Fruit fly (Drosophila melanogaster) whole organism, embryonic: ENCODE results near the gene rut.
A peak's percentile ranks its signal among the peaks of the same experiment; 100 is the strongest.

ENCODE experiments used
- CG10431 ChIP-seq: fragments of 200-800 bp; sonication (Bioruptor generic); optimal IDR thresholded peaks from 3 replicates; lab custom pipeline; 2018; ENCODE audit warnings: missing biosample characterization, mild to moderate bottlenecking, missing genetic modification characterization
- CG12071 ChIP-seq: fragments of 200-800 bp; sonication (Bioruptor generic); optimal IDR thresholded peaks from 3 replicates; lab custom pipeline; 2018; ENCODE audit warnings: missing biosample characterization, mild to moderate bottlenecking, missing genetic modification characterization
- CG12299 ChIP-seq: fragments of 200-800 bp; sonication (Bioruptor generic); optimal IDR thresholded peaks from 2 replicates; lab custom pipeline; 2018; ENCODE audit warnings: missing biosample characterization, mild to moderate bottlenecking, missing genetic modification characterization
- CG13123 ChIP-seq: fragments of 200-800 bp; sonication (Bioruptor generic); optimal IDR thresholded peaks from 2 replicates; lab custom pipeline; 2016; ENCODE audit warnings: missing biosample characterization, missing genetic modification characterization
- CG14050 ChIP-seq: fragments of 200-800 bp; sonication (Bioruptor generic); IDR thresholded peaks from 3 replicates; pipeline ENCODE4 v1.3.6; 2022; ENCODE audit warnings: missing biosample characterization, missing genetic modification characterization
- CG15073 ChIP-seq: fragments of 200-800 bp; sonication (Bioruptor generic); optimal IDR thresholded peaks from 2 replicates; lab custom pipeline; 2016; ENCODE audit warnings: missing biosample characterization, missing genetic modification characterization
- CG15514 ChIP-seq: fragments of 200-800 bp; sonication (Bioruptor generic); optimal IDR thresholded peaks from 3 replicates; lab custom pipeline; 2017; ENCODE audit warnings: missing biosample characterization, missing genetic modification characterization, mild to moderate bottlenecking, moderate library complexity, missing genetic modification reagents
- CG1647 ChIP-seq: fragments of 200-800 bp; sonication (Bioruptor generic); optimal IDR thresholded peaks from 3 replicates; lab custom pipeline; 2016; ENCODE audit warnings: missing biosample characterization, missing genetic modification characterization
- CG16863 ChIP-seq: fragments of 200-800 bp; sonication (Bioruptor generic); optimal IDR thresholded peaks from 3 replicates; lab custom pipeline; 2016; ENCODE audit warnings: missing biosample characterization, missing genetic modification characterization
- CG17328 ChIP-seq: fragments of 200-800 bp; sonication (Bioruptor generic); IDR thresholded peaks from 2 replicates; pipeline ENCODE4 v1.3.6; 2022; ENCODE audit warnings: missing biosample characterization, missing genetic modification characterization
- CG17385 ChIP-seq: fragments of 200-800 bp; sonication (Bioruptor generic); optimal IDR thresholded peaks from 3 replicates; lab custom pipeline; 2018; ENCODE audit warnings: missing biosample characterization, mild to moderate bottlenecking, missing genetic modification characterization
- CG18599 ChIP-seq: fragments of 200-800 bp; sonication (Bioruptor generic); optimal IDR thresholded peaks from 3 replicates; lab custom pipeline; 2017; ENCODE audit warnings: missing biosample characterization, missing genetic modification characterization, mild to moderate bottlenecking, moderate library complexity, missing genetic modification reagents
- CG2712 ChIP-seq: fragments of 200-800 bp; optimal IDR thresholded peaks from 3 replicates; lab custom pipeline; 2019; ENCODE audit warnings: missing biosample characterization, mild to moderate bottlenecking, missing genetic modification characterization, moderate library complexity
- CG30431 ChIP-seq: fragments of 200-800 bp; sonication (Bioruptor generic); optimal IDR thresholded peaks from 2 replicates; lab custom pipeline; 2017; ENCODE audit warnings: missing biosample characterization, missing genetic modification characterization
- CG32767 ChIP-seq: fragments of 200-800 bp; sonication (Bioruptor generic); IDR thresholded peaks from 2 replicates; pipeline ENCODE4 v1.3.6; 2022; ENCODE audit warnings: missing biosample characterization, missing genetic modification characterization
- CG43689 ChIP-seq: fragments of 200-800 bp; sonication (Bioruptor generic); IDR thresholded peaks from 2 replicates; pipeline ENCODE4 v1.3.6; 2022; ENCODE audit warnings: missing biosample characterization, missing genetic modification characterization
- CG4404 ChIP-seq: fragments of 200-800 bp; sonication (Bioruptor generic); IDR thresholded peaks from 2 replicates; pipeline ENCODE4 v1.3.6; 2022; ENCODE audit warnings: missing biosample characterization, missing genetic modification characterization
- CG5953 ChIP-seq: fragments of 200-800 bp; sonication (Bioruptor generic); IDR thresholded peaks from 2 replicates; pipeline ENCODE4 v1.3.6; 2022; ENCODE audit warnings: missing biosample characterization, missing genetic modification characterization
- CG6175 ChIP-seq: fragments of 200-800 bp; sonication (Bioruptor generic); IDR thresholded peaks from 3 replicates; pipeline ENCODE4 v1.3.6; 2022; ENCODE audit warnings: missing biosample characterization, missing genetic modification characterization
- CG6254 ChIP-seq: fragments of 200-800 bp; sonication (Bioruptor generic); optimal IDR thresholded peaks from 3 replicates; lab custom pipeline; 2017; ENCODE audit warnings: mild to moderate bottlenecking, missing biosample characterization, missing genetic modification reagents, missing genetic modification characterization
- CG8765 ChIP-seq: fragments of 200-800 bp; sonication (Bioruptor generic); IDR thresholded peaks from 2 replicates; pipeline ENCODE4 v1.3.6; 2022; ENCODE audit warnings: missing biosample characterization, missing genetic modification characterization
- D19B ChIP-seq: fragments of 200-800 bp; sonication (Bioruptor generic); optimal IDR thresholded peaks from 2 replicates; lab custom pipeline; 2017; ENCODE audit warnings: missing biosample characterization, mild to moderate bottlenecking, missing genetic modification characterization
- Dbx ChIP-seq: fragments of 200-800 bp; sonication (Bioruptor generic); IDR thresholded peaks from 3 replicates; pipeline ENCODE4 v1.3.6; 2022; ENCODE audit warnings: missing biosample characterization, missing genetic modification characterization
- Gug ChIP-seq: fragments of 200-800 bp; sonication (Bioruptor generic); IDR thresholded peaks from 4 replicates; pipeline ENCODE4 v1.3.6; 2022; ENCODE audit warnings: missing biosample characterization, missing genetic modification characterization
- H2.0 ChIP-seq: fragments of 200-800 bp; sonication (Bioruptor generic); IDR thresholded peaks from 2 replicates; pipeline ENCODE4 v1.3.6; 2022; ENCODE audit warnings: missing biosample characterization, missing genetic modification characterization
- HHEX ChIP-seq: fragments of 200-800 bp; sonication (Bioruptor generic); optimal IDR thresholded peaks from 3 replicates; lab custom pipeline; 2017; ENCODE audit warnings: missing biosample characterization, mild to moderate bottlenecking, missing genetic modification characterization, missing genetic modification reagents
- HLHmδ ChIP-seq: fragments of 200-800 bp; sonication (Bioruptor generic); optimal IDR thresholded peaks from 2 replicates; lab custom pipeline; 2018; ENCODE audit warnings: missing biosample characterization, mild to moderate bottlenecking, missing genetic modification characterization, moderate library complexity
- Hand ChIP-seq: fragments of 200-800 bp; sonication (Bioruptor generic); optimal IDR thresholded peaks from 2 replicates; lab custom pipeline; 2017; ENCODE audit warnings: mild to moderate bottlenecking, missing biosample characterization, missing genetic modification reagents, missing genetic modification characterization
- Hr3 ChIP-seq: fragments of 200-800 bp; sonication (Bioruptor generic); optimal IDR thresholded peaks from 3 replicates; lab custom pipeline; 2016; ENCODE audit warnings: missing biosample characterization, missing genetic modification characterization
- NC2α ChIP-seq: fragments of 200-800 bp; sonication (Bioruptor generic); optimal IDR thresholded peaks from 2 replicates; lab custom pipeline; 2016; ENCODE audit warnings: missing biosample characterization, missing genetic modification characterization
- Nf-YA ChIP-seq: fragments of 200-800 bp; sonication (Bioruptor generic); IDR thresholded peaks from 2 replicates; pipeline ENCODE4 v1.3.6; 2022; ENCODE audit warnings: missing biosample characterization, missing genetic modification characterization
- Nf-YB ChIP-seq: fragments of 200-800 bp; sonication (Bioruptor generic); optimal IDR thresholded peaks from 3 replicates; lab custom pipeline; 2019; ENCODE audit warnings: missing biosample characterization, mild to moderate bottlenecking, missing genetic modification characterization, moderate library complexity
- Oli ChIP-seq: fragments of 200-800 bp; sonication (Bioruptor generic); optimal IDR thresholded peaks from 2 replicates; lab custom pipeline; 2018; ENCODE audit warnings: missing biosample characterization, mild to moderate bottlenecking, missing genetic modification characterization, moderate library complexity
- Ravus ChIP-seq: fragments of 200-800 bp; sonication (Bioruptor generic); IDR thresholded peaks from 2 replicates; pipeline ENCODE4 v1.3.6; 2022; ENCODE audit warnings: missing biosample characterization, missing genetic modification characterization
- Sox100B ChIP-seq: fragments of 200-800 bp; sonication (Bioruptor generic); optimal IDR thresholded peaks from 3 replicates; lab custom pipeline; 2018; ENCODE audit warnings: missing biosample characterization, mild to moderate bottlenecking, missing genetic modification characterization
- Sry-β ChIP-seq: fragments of 200-800 bp; sonication (Bioruptor generic); optimal IDR thresholded peaks from 2 replicates; lab custom pipeline; 2018; ENCODE audit warnings: missing biosample characterization, mild to moderate bottlenecking, missing genetic modification characterization, moderate library complexity
- az2 ChIP-seq: fragments of 200-800 bp; sonication (Bioruptor generic); optimal IDR thresholded peaks from 3 replicates; lab custom pipeline; 2016; ENCODE audit warnings: missing biosample characterization, missing genetic modification characterization
- bab2 ChIP-seq: fragments of 200-800 bp; sonication (Bioruptor generic); optimal IDR thresholded peaks from 2 replicates; lab custom pipeline; 2016; ENCODE audit warnings: missing biosample characterization, missing genetic modification characterization
- corto ChIP-seq: fragments of 200-800 bp; sonication (Bioruptor generic); optimal IDR thresholded peaks from 2 replicates; lab custom pipeline; 2016; ENCODE audit warnings: missing biosample characterization, mild to moderate bottlenecking, missing genetic modification characterization, moderate library complexity
- en ChIP-seq: fragments of 200-800 bp; sonication (Bioruptor generic); optimal IDR thresholded peaks from 2 replicates; lab custom pipeline; 2016; ENCODE audit warnings: missing biosample characterization, missing genetic modification characterization
- fd3F ChIP-seq: fragments of 200-800 bp; sonication (Bioruptor generic); optimal IDR thresholded peaks from 2 replicates; lab custom pipeline; 2018; ENCODE audit warnings: missing biosample characterization, mild to moderate bottlenecking, missing genetic modification characterization, moderate library complexity
- fru ChIP-seq: fragments of >200 bp; optimal IDR thresholded peaks from 2 replicates; lab custom pipeline; 2017
- fu2 ChIP-seq: fragments of 200-800 bp; sonication (Bioruptor generic); optimal IDR thresholded peaks from 2 replicates; lab custom pipeline; 2016; ENCODE audit warnings: missing biosample characterization, missing genetic modification characterization
- jumu ChIP-seq: fragments of 200-800 bp; sonication (Bioruptor generic); optimal IDR thresholded peaks from 3 replicates; lab custom pipeline; 2016; ENCODE audit warnings: missing biosample characterization, missing genetic modification characterization
- kay ChIP-seq: fragments of 200-800 bp; sonication (Bioruptor generic); optimal IDR thresholded peaks from 2 replicates; lab custom pipeline; 2016; ENCODE audit warnings: missing biosample characterization, missing genetic modification characterization
- phol ChIP-seq: fragments of 200-800 bp; sonication (Bioruptor generic); optimal IDR thresholded peaks from 3 replicates; lab custom pipeline; 2018; ENCODE audit warnings: missing biosample characterization, mild to moderate bottlenecking, missing genetic modification characterization, moderate library complexity
- prd ChIP-seq, 3 experiments: fragments of >200 bp in 2 of 3; fragments of 200-800 bp in 1 of 3; sonication (Bioruptor generic) in 1 of 3; optimal IDR thresholded peaks in 2 of 3; IDR thresholded peaks in 1 of 3; 2 replicates in 2 of 3; 3 replicates in 1 of 3; pipeline versions ENCODE4 v1.3.6 to Lab custom; 2017 to 2022; ENCODE audit warnings: missing biosample characterization in 1 of 3, missing genetic modification characterization in 1 of 3
- rib ChIP-seq: fragments of 200-800 bp; sonication (Bioruptor generic); IDR thresholded peaks from 2 replicates; pipeline ENCODE4 v1.3.6; 2022; ENCODE audit warnings: missing biosample characterization, missing genetic modification characterization
- row ChIP-seq: fragments of 200-800 bp; sonication (Bioruptor generic); IDR thresholded peaks from 3 replicates; pipeline ENCODE4 v1.3.6; 2022; ENCODE audit warnings: missing biosample characterization, missing genetic modification characterization
- sr ChIP-seq: fragments of 200-800 bp; sonication (Bioruptor generic); IDR thresholded peaks from 3 replicates; pipeline ENCODE4 v1.3.6; 2022; ENCODE audit warnings: missing biosample characterization, missing genetic modification characterization
- sug ChIP-seq: fragments of 200-800 bp; optimal IDR thresholded peaks from 2 replicates; lab custom pipeline; 2019; ENCODE audit warnings: missing biosample characterization, mild to moderate bottlenecking, missing genetic modification characterization, moderate library complexity
- tgo ChIP-seq: fragments of 200-800 bp; sonication (Bioruptor generic); IDR thresholded peaks from 3 replicates; pipeline ENCODE4 v1.3.6; 2022; ENCODE audit warnings: missing biosample characterization, missing genetic modification characterization

The rut gene

DNA sequence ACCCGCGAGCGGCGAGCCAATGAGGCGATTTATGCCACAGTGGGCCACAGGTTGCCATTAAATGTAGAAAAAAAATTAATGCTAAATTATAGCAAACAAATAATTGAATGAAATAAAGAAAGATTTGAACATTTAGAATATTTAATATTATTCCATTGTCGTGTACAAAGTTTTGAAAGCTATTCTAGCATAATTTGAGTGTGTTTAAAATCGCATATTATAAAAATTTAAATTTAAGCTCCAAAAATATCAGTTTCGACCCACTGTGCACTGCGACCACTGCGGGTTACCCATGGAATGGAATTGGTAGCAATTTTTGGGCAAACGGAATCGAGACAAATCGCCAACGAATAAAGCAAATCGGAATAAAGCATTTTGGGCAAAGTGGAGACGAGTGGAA, 82.1 kb downstream of the rut start (continued):
- TF ChIP-seq Nf-YB (GFP tag; lab: Kevin White, UChicago) (peak; percentile 49), fu2 (GFP tag; lab: Kevin White, UChicago) (no peak), CG5953 (GFP tag; lab: Robert Waterston, UW) (no peak), Sox100B (GFP tag; lab: Kevin White, UChicago) (peak; percentile 74), Oli (tag; lab: Kevin White, UChicago) (peak; percentile 68), CG8765 (GFP tag; lab: Robert Waterston, UW) (peak; percentile 30; the same call in 1 of the 2 replicates), CG43689 (GFP tag; lab: Robert Waterston, UW) (no peak), Gug (GFP tag; lab: Robert Waterston, UW) (peak; percentile 1; the same call in 1 of the 4 replicates), az2 (GFP tag; lab: Kevin White, UChicago) (peak; percentile 26), CG18599 (peak; percentile 61), fru (lab: Kevin White, UChicago) (no peak), NC2α (no peak), HHEX (GFP tag; lab: Kevin White, UChicago) (peak; percentile 41), CG32767 (GFP tag; lab: Robert Waterston, UW) (peak; percentile 46; the same call in 1 of the 2 replicates), sug (tag; lab: Kevin White, UChicago) (no peak), prd (optimal IDR thresholded peaks at IDR 0.05; lab: Kevin White, UChicago) (no peak), prd (GFP tag; IDR thresholded peaks at IDR 0.05; lab: Robert Waterston, UW) (peak; percentile 77), CG2712 (peak; percentile 67), CG4404 (GFP tag; lab: Robert Waterston, UW) (peak; percentile 70), Hand (no peak), CG14050 (GFP tag; lab: Robert Waterston, UW) (no peak), Dbx (GFP tag; lab: Robert Waterston, UW) (no peak), CG17385 (peak; percentile 39), CG10431 (GFP tag; lab: Kevin White, UChicago) (no peak), Hr3 (GFP tag; lab: Kevin White, UChicago) (peak; percentile 26), HLHmδ (GFP tag; lab: Kevin White, UChicago) (no peak), H2.0 (peak; percentile 29; the same call in 1 of the 2 replicates), en (GFP tag; lab: Kevin White, UChicago) (no peak), row (GFP tag; lab: Robert Waterston, UW) (peak; percentile 80), CG17328 (GFP tag; lab: Robert Waterston, UW) (peak; percentile 66), corto (no peak), sr (GFP tag; lab: Robert Waterston, UW) (no peak), tgo (GFP tag; lab: Robert Waterston, UW) (peak; percentile 54), CG12299 (tag; lab: Kevin White, UChicago) (no peak), D19B (GFP tag; lab: Kevin White, UChicago) (no peak), CG16863 (no peak), CG6175 (GFP tag; lab: Robert Waterston, UW) (no peak), kay (GFP tag; lab: Kevin White, UChicago) (no peak), CG12071 (GFP tag; lab: Kevin White, UChicago) (no peak), Sry-β (GFP tag; lab: Kevin White, UChicago) (no peak), CG15073 (no peak), CG15514 (no peak), CG1647 (GFP tag; lab: Kevin White, UChicago) (no peak), fd3F (GFP tag; lab: Kevin White, UChicago) (no peak), CG30431 (GFP tag; lab: Kevin White, UChicago) (peak; percentile 3), rib (GFP tag; lab: Robert Waterston, UW) (no peak), CG6254 (GFP tag; lab: Kevin White, UChicago) (peak; percentile 34), CG13123 (GFP tag; lab: Kevin White, UChicago) (no peak), phol (peak; percentile 73), bab2 (GFP tag; lab: Kevin White, UChicago) (no peak), jumu (GFP tag; lab: Kevin White, UChicago) (no peak), Ravus (GFP tag; lab: Robert Waterston, UW) (no peak; the same call in 1 of the 2 replicates), Nf-YA (GFP tag; lab: Robert Waterston, UW) (no peak)
